Worm (Caenorhabditis elegans) whole organism, mixed stage, embryonic: ENCODE measurements around the gene ggtb-1.

Experiments used
- blmp-1 ChIP-seq: fragments of 150-350 bp; optimal IDR thresholded peaks from 2 replicates; lab custom pipeline; 2014; ENCODE audit warnings: missing biosample characterization, missing genetic modification characterization
- hlh-1 ChIP-seq: fragments of 150-350 bp; optimal IDR thresholded peaks from 2 replicates; lab custom pipeline; 2014; ENCODE audit warnings: missing biosample characterization, missing genetic modification reagents, missing genetic modification characterization
- nhr-28 ChIP-seq: fragments of 150-350 bp; optimal IDR thresholded peaks from 2 replicates; lab custom pipeline; 2014; ENCODE audit warnings: missing biosample characterization, missing genetic modification characterization

DNA sequence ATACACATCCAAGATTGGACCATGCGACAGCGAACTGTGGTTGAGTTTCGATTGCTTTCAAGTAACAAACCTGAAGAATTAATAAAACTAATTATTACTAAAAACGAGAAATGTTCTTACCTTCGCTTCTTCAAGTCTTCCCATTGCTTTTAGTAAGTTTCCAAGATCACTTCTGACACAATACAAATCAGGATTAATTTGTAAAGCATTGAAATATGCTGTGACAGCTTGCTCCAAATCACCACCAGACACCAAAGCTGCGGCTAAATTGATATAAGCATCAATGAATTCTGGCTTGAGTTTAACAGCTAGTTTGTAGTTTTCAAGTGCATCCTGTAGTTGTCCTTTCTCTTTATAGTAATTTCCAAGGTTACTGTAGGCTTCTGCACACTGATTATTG, 16.6 kb downstream of the ggtb-1 start:
- TF ChIP-seq nhr-28 (tag; lab: Kevin White, UChicago) (no peak), blmp-1 (no peak), hlh-1 (tag; lab: Kevin White, UChicago) (no peak)
